Worm (Caenorhabditis elegans) whole organism, L3 larva: ENCODE data around the gene zen-4.
A peak's percentile ranks its signal among the peaks of the same experiment; 100 is the strongest.

Experiments used
- ceh-82 ChIP-seq: fragments of 150-350 bp; optimal IDR thresholded peaks from 2 replicates; lab custom pipeline; 2014; ENCODE audit warnings: missing biosample characterization, missing genetic modification characterization
- ceh-9 ChIP-seq: sonication (generic microtip); optimal IDR thresholded peaks from 2 replicates; lab custom pipeline; 2018; ENCODE audit warnings: missing biosample characterization, missing genetic modification characterization
- egl-5 ChIP-seq: fragments of 150-350 bp; optimal IDR thresholded peaks from 2 replicates; lab custom pipeline; 2017; ENCODE audit warnings: missing biosample characterization, missing genetic modification reagents, missing genetic modification characterization, inconsistent platforms
- elt-2 ChIP-seq: sonication (generic microtip); optimal IDR thresholded peaks from 2 replicates; lab custom pipeline; 2016; ENCODE audit warnings: missing genetic modification reagents, mild to moderate bottlenecking, missing genetic modification characterization, missing compliant biosample characterization
- elt-3 ChIP-seq, 3 experiments: fragments of 150-350 bp in 1 of 3; sonication (generic microtip) in 2 of 3; optimal IDR thresholded peaks; 2 replicates in 2 of 3; 4 replicates in 1 of 3; lab custom pipeline; 2014 to 2017; ENCODE audit warnings: missing biosample characterization in 3 of 3, missing genetic modification characterization in 3 of 3
- fos-1 ChIP-seq: fragments of 150-350 bp; optimal IDR thresholded peaks from 2 replicates; lab custom pipeline; 2014; ENCODE audit warnings: missing biosample characterization, missing genetic modification characterization
- hmg-11 ChIP-seq: sonication (generic microtip); optimal IDR thresholded peaks from 2 replicates; lab custom pipeline; 2016; ENCODE audit warnings: missing genetic modification characterization, missing compliant biosample characterization
- lsy-12 ChIP-seq: sonication (generic microtip); optimal IDR thresholded peaks from 2 replicates; lab custom pipeline; 2016; ENCODE audit warnings: mild to moderate bottlenecking, missing genetic modification characterization, missing compliant biosample characterization
- nfya-1 ChIP-seq: sonication (generic microtip); optimal IDR thresholded peaks from 2 replicates; lab custom pipeline; 2017; ENCODE audit warnings: missing genetic modification characterization, mild to moderate bottlenecking, missing compliant biosample characterization, antibody characterized with exemption, moderate library complexity; ENCODE audit not compliant: insufficient read depth
- nhr-237 ChIP-seq: fragments of 150-350 bp; optimal IDR thresholded peaks from 2 replicates; lab custom pipeline; 2014; ENCODE audit warnings: missing biosample characterization, missing genetic modification characterization
- nhr-25 ChIP-seq: sonication (generic microtip); optimal IDR thresholded peaks from 2 replicates; lab custom pipeline; 2017; ENCODE audit warnings: missing biosample characterization, missing genetic modification characterization
- nhr-28 ChIP-seq: fragments of 150-350 bp; optimal IDR thresholded peaks from 2 replicates; lab custom pipeline; 2014; ENCODE audit warnings: missing biosample characterization, missing genetic modification characterization
- nhr-43 ChIP-seq: sonication (generic microtip); optimal IDR thresholded peaks from 2 replicates; lab custom pipeline; 2016; ENCODE audit warnings: mild to moderate bottlenecking, missing genetic modification characterization, missing compliant biosample characterization; ENCODE audit not compliant: poor library complexity, severe bottlenecking
- nhr-76 ChIP-seq: fragments of 150-350 bp; sonication (generic microtip); optimal IDR thresholded peaks from 5 replicates; lab custom pipeline; 2014; ENCODE audit warnings: missing biosample characterization, missing genetic modification characterization
- snpc-4 ChIP-seq: fragments of 150-350 bp; optimal IDR thresholded peaks from 2 replicates; lab custom pipeline; 2014; ENCODE audit warnings: missing biosample characterization, missing genetic modification characterization
- tbx-2 ChIP-seq: sonication (generic microtip); optimal IDR thresholded peaks from 2 replicates; lab custom pipeline; 2016; ENCODE audit warnings: mild to moderate bottlenecking, missing genetic modification characterization, missing compliant biosample characterization
- unc-39 ChIP-seq: sonication (generic microtip); optimal IDR thresholded peaks from 4 replicates; lab custom pipeline; 2017; ENCODE audit warnings: missing biosample characterization, missing genetic modification characterization

Gene zen-4

DNA sequence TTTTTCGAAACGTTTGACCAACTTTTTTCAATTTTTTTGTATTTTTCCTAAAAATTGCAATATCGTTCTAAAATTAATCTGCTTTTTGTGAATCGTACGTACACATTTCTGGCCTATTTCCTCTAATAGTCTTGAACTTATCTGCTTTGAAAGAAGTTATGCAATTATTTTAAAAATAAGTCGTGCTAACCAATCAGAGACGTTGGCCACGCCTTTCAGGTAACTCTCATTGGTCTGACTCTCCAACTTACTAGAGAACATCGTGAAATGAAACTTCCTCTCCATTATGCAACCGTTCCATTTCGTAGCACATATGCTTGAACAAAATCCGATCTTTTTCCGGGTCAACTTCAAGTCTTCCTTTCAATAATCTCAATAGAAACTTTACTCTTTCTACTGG is 41.6 kb downstream of the zen-4 start:
- TF ChIP-seq ceh-82 (tag; lab: Kevin White, UChicago) (no peak), nfya-1 (tag; lab: Kevin White, UChicago) (peak; percentile 65)

DNA sequence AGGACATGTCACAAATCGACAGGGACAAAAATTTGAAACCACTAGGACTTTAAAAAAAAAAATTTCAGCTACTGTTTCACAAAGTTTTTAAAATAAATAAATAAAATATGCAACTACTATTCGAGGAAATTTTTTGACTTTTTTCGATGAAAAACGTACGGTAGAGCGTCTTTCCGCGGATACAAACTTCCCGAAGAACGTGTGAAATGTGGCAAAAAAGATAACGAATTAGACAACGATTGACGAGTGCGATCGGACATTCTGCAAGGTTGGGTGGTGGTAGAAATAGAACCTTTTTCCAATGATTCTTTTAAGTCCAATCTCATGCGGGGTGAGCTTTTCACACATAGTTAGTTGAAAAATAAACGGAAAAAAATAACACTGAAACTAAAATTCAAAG is 47.8 kb downstream of the zen-4 start:
- TF ChIP-seq elt-3 (tag; optimal IDR thresholded peaks at IDR 0.05; lab: Kevin White, UChicago) (no peak), unc-39 (tag; lab: Kevin White, UChicago) (no peak), nhr-28 (tag; lab: Kevin White, UChicago) (no peak), elt-2 (tag; lab: Kevin White, UChicago) (no peak), hmg-11 (tag; lab: Kevin White, UChicago) (no peak), snpc-4 (no peak), fos-1 (tag; lab: Kevin White, UChicago) (no peak), nhr-43 (tag; lab: Kevin White, UChicago) (no peak), tbx-2 (tag; lab: Kevin White, UChicago) (no peak), ceh-9 (no peak), nhr-76 (tag; lab: Kevin White, UChicago) (no peak), lsy-12 (tag; lab: Kevin White, UChicago) (no peak), nhr-25 (tag; lab: Kevin White, UChicago) (no peak), nhr-237 (tag; lab: Kevin White, UChicago) (no peak), nfya-1 (tag; lab: Kevin White, UChicago) (no peak), egl-5 (no peak)
